Fruit fly (Drosophila melanogaster) whole organism, embryonic: ENCODE results near the gene CG34409.

Experiments used
- BtbVII ChIP-seq: fragments of 200-800 bp; sonication (Bioruptor generic); optimal IDR thresholded peaks from 3 replicates; lab custom pipeline; 2017; ENCODE audit warnings: missing biosample characterization, mild to moderate bottlenecking, missing genetic modification characterization
- CG10147 ChIP-seq: fragments of 200-800 bp; sonication (Bioruptor generic); optimal IDR thresholded peaks from 2 replicates; lab custom pipeline; 2019; ENCODE audit warnings: missing biosample characterization, mild to moderate bottlenecking, missing genetic modification characterization, moderate library complexity
- CG11504 ChIP-seq: fragments of 200-800 bp; sonication (Bioruptor generic); optimal IDR thresholded peaks from 3 replicates; lab custom pipeline; 2019; ENCODE audit warnings: missing biosample characterization, mild to moderate bottlenecking, missing genetic modification characterization, moderate library complexity
- CG11560 ChIP-seq: fragments of 200-800 bp; sonication (Bioruptor generic); IDR thresholded peaks from 3 replicates; pipeline ENCODE4 v1.3.6; 2022; ENCODE audit warnings: missing biosample characterization, missing genetic modification characterization
- CG11723 ChIP-seq: fragments of 200-800 bp; sonication (Bioruptor generic); optimal IDR thresholded peaks from 2 replicates; lab custom pipeline; 2017; ENCODE audit warnings: missing biosample characterization, mild to moderate bottlenecking, missing genetic modification characterization
- CG12071 ChIP-seq: fragments of 200-800 bp; sonication (Bioruptor generic); optimal IDR thresholded peaks from 3 replicates; lab custom pipeline; 2018; ENCODE audit warnings: missing biosample characterization, mild to moderate bottlenecking, missing genetic modification characterization
- CG12744 ChIP-seq: fragments of 200-800 bp; sonication (Bioruptor generic); optimal IDR thresholded peaks from 2 replicates; lab custom pipeline; 2016; ENCODE audit warnings: missing biosample characterization, missing genetic modification characterization
- CG12769 ChIP-seq: fragments of 200-800 bp; sonication (Bioruptor generic); optimal IDR thresholded peaks from 2 replicates; lab custom pipeline; 2019; ENCODE audit warnings: missing biosample characterization, mild to moderate bottlenecking, missing genetic modification characterization, moderate library complexity
- CG13624 ChIP-seq: fragments of 200-800 bp; sonication (Bioruptor generic); optimal IDR thresholded peaks from 2 replicates; lab custom pipeline; 2016; ENCODE audit warnings: missing biosample characterization, missing genetic modification characterization
- CG17829 ChIP-seq: fragments of 200-800 bp; optimal IDR thresholded peaks from 2 replicates; lab custom pipeline; 2019; ENCODE audit warnings: missing biosample characterization, mild to moderate bottlenecking, missing genetic modification characterization, moderate library complexity
- CG2129 ChIP-seq: fragments of 200-800 bp; sonication (Bioruptor generic); IDR thresholded peaks from 2 replicates; pipeline ENCODE4 v1.3.6; 2022; ENCODE audit warnings: missing biosample characterization, missing genetic modification characterization; ENCODE audit not compliant: partially characterized antibody
- CG2712 ChIP-seq: fragments of 200-800 bp; optimal IDR thresholded peaks from 3 replicates; lab custom pipeline; 2019; ENCODE audit warnings: missing biosample characterization, mild to moderate bottlenecking, missing genetic modification characterization, moderate library complexity
- CG6272 ChIP-seq: fragments of 200-800 bp; sonication (Bioruptor generic); IDR thresholded peaks from 2 replicates; pipeline ENCODE4 v1.3.6; 2022; ENCODE audit warnings: missing biosample characterization, missing genetic modification characterization
- CG8924 ChIP-seq: fragments of 200-800 bp; optimal IDR thresholded peaks from 3 replicates; lab custom pipeline; 2019; ENCODE audit warnings: missing biosample characterization, mild to moderate bottlenecking, missing genetic modification characterization, moderate library complexity
- D19B ChIP-seq: fragments of 200-800 bp; sonication (Bioruptor generic); optimal IDR thresholded peaks from 2 replicates; lab custom pipeline; 2017; ENCODE audit warnings: missing biosample characterization, mild to moderate bottlenecking, missing genetic modification characterization
- Dip3 ChIP-seq: fragments of 200-800 bp; sonication (Bioruptor generic); optimal IDR thresholded peaks from 3 replicates; lab custom pipeline; 2016; ENCODE audit warnings: missing biosample characterization, missing genetic modification characterization
- Dp ChIP-seq: fragments of 200-800 bp; sonication (Bioruptor generic); optimal IDR thresholded peaks from 2 replicates; lab custom pipeline; 2018; ENCODE audit warnings: missing biosample characterization, mild to moderate bottlenecking, missing genetic modification characterization, moderate library complexity
- HLH54F ChIP-seq: fragments of 200-800 bp; sonication (Bioruptor generic); optimal IDR thresholded peaks from 3 replicates; lab custom pipeline; 2016; ENCODE audit warnings: missing biosample characterization, missing genetic modification characterization
- HLHmδ ChIP-seq: fragments of 200-800 bp; sonication (Bioruptor generic); optimal IDR thresholded peaks from 2 replicates; lab custom pipeline; 2018; ENCODE audit warnings: missing biosample characterization, mild to moderate bottlenecking, missing genetic modification characterization, moderate library complexity
- MTF-1 ChIP-seq: fragments of 200-800 bp; sonication (Bioruptor generic); optimal IDR thresholded peaks from 2 replicates; lab custom pipeline; 2018; ENCODE audit warnings: missing biosample characterization, mild to moderate bottlenecking, missing genetic modification characterization, borderline replicate concordance
- Mad ChIP-seq: fragments of 200-800 bp; sonication (Bioruptor generic); optimal IDR thresholded peaks from 2 replicates; lab custom pipeline; 2016; ENCODE audit warnings: missing biosample characterization, missing genetic modification characterization
- NfI ChIP-seq: fragments of 200-800 bp; sonication (Bioruptor generic); optimal IDR thresholded peaks from 3 replicates; lab custom pipeline; 2018; ENCODE audit warnings: missing biosample characterization, mild to moderate bottlenecking, missing genetic modification characterization, moderate library complexity
- Pdp1 ChIP-seq, 2 experiments: fragments of 200-800 bp; sonication (Bioruptor generic); optimal IDR thresholded peaks; 3 replicates each; lab custom pipeline; 2016; ENCODE audit warnings: missing biosample characterization in 2 of 2, missing genetic modification characterization in 2 of 2, mild to moderate bottlenecking in 1 of 2, moderate library complexity in 1 of 2
- Side ChIP-seq: fragments of 200-800 bp; sonication (Bioruptor generic); optimal IDR thresholded peaks from 2 replicates; lab custom pipeline; 2016; ENCODE audit warnings: missing biosample characterization, missing genetic modification characterization
- Sin3A ChIP-seq: fragments of >200 bp; optimal IDR thresholded peaks from 2 replicates; lab custom pipeline; 2018
- Sox102F ChIP-seq: fragments of 200-800 bp; sonication (Bioruptor generic); optimal IDR thresholded peaks from 2 replicates; lab custom pipeline; 2018; ENCODE audit warnings: missing biosample characterization, mild to moderate bottlenecking, missing genetic modification characterization, moderate library complexity
- Sry-β ChIP-seq: fragments of 200-800 bp; sonication (Bioruptor generic); optimal IDR thresholded peaks from 2 replicates; lab custom pipeline; 2018; ENCODE audit warnings: missing biosample characterization, mild to moderate bottlenecking, missing genetic modification characterization, moderate library complexity
- ac ChIP-seq: fragments of 200-800 bp; sonication (Bioruptor generic); optimal IDR thresholded peaks from 3 replicates; lab custom pipeline; 2017; ENCODE audit warnings: missing biosample characterization, mild to moderate bottlenecking, missing genetic modification characterization
- amos ChIP-seq: fragments of 200-800 bp; sonication (Bioruptor generic); IDR thresholded peaks from 2 replicates; pipeline ENCODE4 v1.3.6; 2022; ENCODE audit warnings: missing biosample characterization, missing genetic modification characterization; ENCODE audit not compliant: partially characterized antibody
- bbx ChIP-seq: fragments of 200-800 bp; sonication (Bioruptor generic); IDR thresholded peaks from 2 replicates; pipeline ENCODE4 v1.3.6; 2022; ENCODE audit warnings: missing biosample characterization, missing genetic modification characterization; ENCODE audit not compliant: partially characterized antibody
- br ChIP-seq: fragments of >200 bp; optimal IDR thresholded peaks from 2 replicates; lab custom pipeline; 2017
- crol ChIP-seq: fragments of 200-800 bp; sonication (Bioruptor generic); IDR thresholded peaks from 2 replicates; pipeline ENCODE4 v1.3.6; 2022; ENCODE audit warnings: missing biosample characterization, missing genetic modification characterization
- da ChIP-seq: fragments of 200-800 bp; sonication (Bioruptor generic); optimal IDR thresholded peaks from 2 replicates; lab custom pipeline; 2016; ENCODE audit warnings: missing biosample characterization, missing genetic modification characterization
- ftz-f1 ChIP-seq: fragments of 200-800 bp; sonication (Bioruptor generic); optimal IDR thresholded peaks from 2 replicates; lab custom pipeline; 2016; ENCODE audit warnings: missing biosample characterization, missing genetic modification characterization
- grau ChIP-seq: fragments of 200-800 bp; optimal IDR thresholded peaks from 3 replicates; lab custom pipeline; 2019; ENCODE audit warnings: missing biosample characterization, mild to moderate bottlenecking, missing genetic modification characterization, moderate library complexity
- hth ChIP-seq: fragments of >200 bp; optimal IDR thresholded peaks from 2 replicates; lab custom pipeline; 2017; ENCODE audit warnings: inconsistent platforms
- ken ChIP-seq: fragments of 200-800 bp; sonication (Bioruptor generic); IDR thresholded peaks from 3 replicates; pipeline ENCODE4 v1.3.6; 2022; ENCODE audit warnings: missing biosample characterization, missing genetic modification characterization
- kni ChIP-seq: fragments of 200-800 bp; sonication (Bioruptor generic); optimal IDR thresholded peaks from 3 replicates; lab custom pipeline; 2017; ENCODE audit warnings: mild to moderate bottlenecking, missing biosample characterization, missing genetic modification reagents, missing genetic modification characterization
- lilli ChIP-seq: fragments of 200-800 bp; sonication (Bioruptor generic); optimal IDR thresholded peaks from 3 replicates; lab custom pipeline; 2016; ENCODE audit warnings: missing biosample characterization, missing genetic modification characterization
- nom ChIP-seq: fragments of 200-800 bp; sonication (Bioruptor generic); optimal IDR thresholded peaks from 2 replicates; lab custom pipeline; 2017; ENCODE audit warnings: missing biosample characterization, missing genetic modification characterization, mild to moderate bottlenecking, moderate library complexity, missing genetic modification reagents
- pho ChIP-seq: fragments of 200-800 bp; sonication (Bioruptor generic); optimal IDR thresholded peaks from 2 replicates; lab custom pipeline; 2016; ENCODE audit warnings: missing biosample characterization, missing genetic modification characterization
- prd ChIP-seq, 3 experiments: fragments of >200 bp in 2 of 3; fragments of 200-800 bp in 1 of 3; sonication (Bioruptor generic) in 1 of 3; optimal IDR thresholded peaks in 2 of 3; IDR thresholded peaks in 1 of 3; 2 replicates in 2 of 3; 3 replicates in 1 of 3; pipeline versions ENCODE4 v1.3.6 to Lab custom; 2017 to 2022; ENCODE audit warnings: missing biosample characterization in 1 of 3, missing genetic modification characterization in 1 of 3
- schlank ChIP-seq: fragments of 200-800 bp; sonication (Bioruptor generic); optimal IDR thresholded peaks from 2 replicates; lab custom pipeline; 2018; ENCODE audit warnings: missing biosample characterization, mild to moderate bottlenecking, missing genetic modification characterization
- sna ChIP-seq: fragments of 200-800 bp; sonication (Bioruptor generic); IDR thresholded peaks from 2 replicates; pipeline ENCODE4 v1.3.6; 2022; ENCODE audit warnings: missing biosample characterization, missing genetic modification characterization; ENCODE audit not compliant: partially characterized antibody
- sqz ChIP-seq: fragments of 200-800 bp; sonication (Bioruptor generic); optimal IDR thresholded peaks from 3 replicates; lab custom pipeline; 2018; ENCODE audit warnings: missing biosample characterization, mild to moderate bottlenecking, missing genetic modification characterization
- trem ChIP-seq: fragments of 200-800 bp; optimal IDR thresholded peaks from 3 replicates; lab custom pipeline; 2019; ENCODE audit warnings: missing biosample characterization, mild to moderate bottlenecking, missing genetic modification characterization, moderate library complexity
- unpg ChIP-seq: fragments of 200-800 bp; sonication (Bioruptor generic); optimal IDR thresholded peaks from 3 replicates; lab custom pipeline; 2018; ENCODE audit warnings: missing biosample characterization, mild to moderate bottlenecking, missing genetic modification characterization, moderate library complexity
- vfl ChIP-seq: fragments of 200-800 bp; sonication (Bioruptor generic); optimal IDR thresholded peaks from 2 replicates; lab custom pipeline; 2016; ENCODE audit warnings: missing biosample characterization, missing genetic modification characterization
- zfh2 ChIP-seq: fragments of 200-800 bp; sonication (Bioruptor generic); optimal IDR thresholded peaks from 2 replicates; lab custom pipeline; 2016; ENCODE audit warnings: missing biosample characterization, missing genetic modification characterization

Gene CG34409

DNA sequence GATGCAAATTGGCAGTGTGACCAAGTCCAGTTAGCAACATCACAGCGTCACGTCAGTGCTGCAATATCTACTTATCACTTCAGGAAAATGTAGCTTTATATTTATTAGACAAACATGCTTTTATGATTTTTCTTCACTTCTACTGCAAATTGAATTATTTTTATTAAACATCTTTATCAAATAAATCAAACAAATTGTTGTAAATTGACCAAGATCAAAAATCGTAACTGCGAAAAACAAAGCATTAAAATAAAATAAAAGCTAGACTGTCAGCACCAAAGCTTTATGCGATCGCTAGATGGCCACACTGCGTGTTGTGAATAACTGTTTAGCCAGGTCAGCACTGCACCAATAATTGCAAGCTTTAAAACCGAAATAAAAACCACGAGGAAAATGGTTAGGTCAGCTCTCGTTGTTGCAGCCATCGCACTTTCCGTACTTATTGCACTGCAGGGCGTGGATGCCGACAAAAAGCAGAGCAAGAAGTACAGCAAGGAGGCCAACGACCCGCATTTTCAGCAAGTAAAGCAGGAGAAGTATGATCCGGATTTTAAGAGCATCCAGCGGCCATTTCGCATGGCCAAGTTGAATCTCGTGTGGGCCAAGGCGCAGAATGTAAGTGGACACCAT lies 45.1 kb upstream of the CG34409 start, which contains the start of the genes CG12945 and CG8507 (continued):
- peak; percentile 42 for TF ChIP-seq CG13624 (GFP tag; lab: Kevin White, UChicago)
- TF ChIP-seq MTF-1 (GFP tag; lab: Kevin White, UChicago): no peak
- TF ChIP-seq D19B (GFP tag; lab: Kevin White, UChicago): no peak
- TF ChIP-seq CG11504: no peak
- TF ChIP-seq CG2712 (tag; lab: Kevin White, UChicago): peak; percentile 47
- peak; percentile 52 for TF ChIP-seq Dip3
- no peak for TF ChIP-seq hth
- no peak for TF ChIP-seq CG2129 (GFP tag; lab: Robert Waterston, UW)
- no peak for TF ChIP-seq sna (GFP tag; lab: Robert Waterston, UW)
- peak; percentile 43 for TF ChIP-seq CG12744 (GFP tag; lab: Kevin White, UChicago)
- TF ChIP-seq ac (GFP tag; lab: Kevin White, UChicago): no peak
- TF ChIP-seq CG17829: peak; percentile 54
- peak; percentile 96 for TF ChIP-seq Sry-β
- peak; percentile 46 for TF ChIP-seq vfl (GFP tag; lab: Kevin White, UChicago)
- TF ChIP-seq CG8924 (tag; lab: Kevin White, UChicago): peak; percentile 31
- peak; percentile 85 for TF ChIP-seq Sin3A (lab: Kevin White, UChicago)
- no peak for TF ChIP-seq CG6272 (GFP tag; lab: Robert Waterston, UW)
- TF ChIP-seq ken (GFP tag; lab: Robert Waterston, UW): 0 out of 3 replicates have a peak, but pooled peaks have one; percentile 28
- peak; percentile 33 for TF ChIP-seq HLH54F (GFP tag; lab: Kevin White, UChicago)
- TF ChIP-seq CG12769: no peak
- no peak for TF ChIP-seq br (lab: Kevin White, UChicago)
- no peak for TF ChIP-seq amos (GFP tag; lab: Robert Waterston, UW)
- TF ChIP-seq sqz (GFP tag; lab: Kevin White, UChicago): no peak
- peak; percentile 34 for TF ChIP-seq trem (tag; lab: Kevin White, UChicago)
- no peak for TF ChIP-seq kni (GFP tag; lab: Kevin White, UChicago)
- TF ChIP-seq Side: no peak
- peak; percentile 8 for TF ChIP-seq nom (GFP tag; lab: Kevin White, UChicago)
- TF ChIP-seq Dp (GFP tag; lab: Kevin White, UChicago): peak; percentile 32
- TF ChIP-seq CG10147: peak; percentile 58
- no peak for TF ChIP-seq crol
- TF ChIP-seq CG12071: no peak
- peak; percentile 56 to 59 for TF ChIP-seq Pdp1 (GFP tag; optimal IDR thresholded peaks at IDR 0.05; lab: Kevin White, UChicago)
- no peak for TF ChIP-seq Sox102F (GFP tag; lab: Kevin White, UChicago)
- no peak for TF ChIP-seq CG11723 (GFP tag; lab: Kevin White, UChicago)
- no peak for TF ChIP-seq prd (optimal IDR thresholded peaks at IDR 0.05; lab: Kevin White, UChicago)
- TF ChIP-seq prd (GFP tag; IDR thresholded peaks at IDR 0.05; lab: Robert Waterston, UW): peak; percentile 54; the same call in 1 of the 3 replicates
- TF ChIP-seq CG11560: no peak
- TF ChIP-seq unpg: no peak
- no peak for TF ChIP-seq BtbVII (GFP tag; lab: Kevin White, UChicago)
- peak; percentile 39 for TF ChIP-seq Mad (GFP tag; lab: Kevin White, UChicago)
- peak; percentile 63 for TF ChIP-seq grau (tag; lab: Kevin White, UChicago)
- TF ChIP-seq bbx (GFP tag; lab: Robert Waterston, UW): 0 out of 2 replicates have a peak, but pooled peaks have one; percentile 18
- no peak for TF ChIP-seq ftz-f1 (GFP tag; lab: Kevin White, UChicago)
- TF ChIP-seq lilli (GFP tag; lab: Kevin White, UChicago): peak; percentile 63
- TF ChIP-seq pho: peak; percentile 33
- TF ChIP-seq NfI: peak; percentile 41
- no peak for TF ChIP-seq HLHmδ (GFP tag; lab: Kevin White, UChicago)
- no peak for TF ChIP-seq da (GFP tag; lab: Kevin White, UChicago)
- TF ChIP-seq zfh2 (GFP tag; lab: Kevin White, UChicago): peak; percentile 69
- TF ChIP-seq schlank: no peak
